Worm (Caenorhabditis elegans) whole organism, L3 larva: ENCODE measurements around the gene C34B4.3.

Experiments used
- ama-1 ChIP-seq: fragments of 150-350 bp; optimal IDR thresholded peaks from 2 replicates; lab custom pipeline; 2018
- elt-1 ChIP-seq: fragments of 150-350 bp; optimal IDR thresholded peaks from 2 replicates; lab custom pipeline; 2014; ENCODE audit warnings: missing biosample characterization, missing genetic modification characterization
- jun-1 ChIP-seq: fragments of 150-350 bp; optimal IDR thresholded peaks from 2 replicates; lab custom pipeline; 2014; ENCODE audit warnings: missing biosample characterization, missing genetic modification reagents, missing genetic modification characterization
- nhr-11 ChIP-seq: fragments of 150-350 bp; optimal IDR thresholded peaks from 2 replicates; lab custom pipeline; 2014; ENCODE audit warnings: missing biosample characterization, missing genetic modification characterization
- nhr-76 ChIP-seq: fragments of 150-350 bp; sonication (generic microtip); optimal IDR thresholded peaks from 5 replicates; lab custom pipeline; 2014; ENCODE audit warnings: missing biosample characterization, missing genetic modification characterization
- nhr-77 ChIP-seq: fragments of 150-350 bp; optimal IDR thresholded peaks from 2 replicates; lab custom pipeline; 2014; ENCODE audit warnings: missing biosample characterization, missing genetic modification characterization
- pqm-1 ChIP-seq: fragments of 150-350 bp; optimal IDR thresholded peaks from 2 replicates; lab custom pipeline; 2017; ENCODE audit warnings: missing biosample characterization, missing genetic modification characterization, inconsistent platforms
- skn-1 ChIP-seq: fragments of 150-350 bp; optimal IDR thresholded peaks from 2 replicates; lab custom pipeline; 2014; ENCODE audit warnings: missing biosample characterization, missing genetic modification characterization
- zag-1 ChIP-seq: fragments of 150-350 bp; optimal IDR thresholded peaks from 2 replicates; lab custom pipeline; 2014; ENCODE audit warnings: missing biosample characterization, missing genetic modification characterization

DNA sequence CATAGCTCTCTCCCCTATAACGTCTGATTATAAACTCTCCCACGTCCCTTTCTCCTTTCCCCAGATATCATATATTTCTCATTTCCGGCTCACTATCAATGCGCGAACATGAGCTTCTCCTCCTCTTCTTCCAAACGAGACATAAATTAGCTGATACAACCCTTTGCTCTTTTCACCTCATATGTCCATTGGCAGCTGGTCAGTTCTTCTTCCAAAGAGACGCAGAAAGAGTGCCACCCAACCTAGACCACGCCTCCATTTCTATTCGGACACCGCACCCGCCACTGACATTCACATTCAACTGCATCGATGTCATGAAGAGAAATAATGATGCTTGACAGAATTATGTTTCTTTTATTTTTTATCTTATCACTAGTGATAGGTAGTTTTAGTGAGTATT lies 52.2 kb downstream of the C34B4.3 start, which contains the start of gene fmi-1:
- no peak for TF ChIP-seq skn-1 (tag; lab: Kevin White, UChicago)
- TF ChIP-seq elt-1 = no peak
- TF ChIP-seq zag-1 (tag; lab: Kevin White, UChicago) = no peak
- TF ChIP-seq jun-1 (tag; lab: Kevin White, UChicago) = no peak
- TF ChIP-seq nhr-76 (tag; lab: Kevin White, UChicago) = no peak
- no peak for TF ChIP-seq pqm-1
- TF ChIP-seq nhr-11 (tag; lab: Kevin White, UChicago) = no peak
- TF ChIP-seq nhr-77 (tag; lab: Kevin White, UChicago) = no peak
- no peak for TF ChIP-seq ama-1 (lab: Kevin White, UChicago)
